Worm (Caenorhabditis elegans) whole organism, early embryonic: Measurements from ENCODE around the gene Y48A6B.3.
A peak's percentile ranks its signal among the peaks of the same experiment; 100 is the strongest.

Experiments
- B0310.2 ChIP-seq: sonication (generic microtip); optimal IDR thresholded peaks from 2 replicates; lab custom pipeline; 2016; ENCODE audit warnings: mild to moderate bottlenecking, missing genetic modification characterization, missing compliant biosample characterization
- F13C5.2 ChIP-seq: sonication (generic microtip); optimal IDR thresholded peaks from 2 replicates; lab custom pipeline; 2017; ENCODE audit warnings: mild to moderate bottlenecking, missing genetic modification characterization, inconsistent platforms, missing compliant biosample characterization
- aly-1 ChIP-seq: sonication (generic microtip); optimal IDR thresholded peaks from 2 replicates; lab custom pipeline; 2016; ENCODE audit warnings: missing genetic modification characterization, missing compliant biosample characterization
- ama-1 ChIP-seq: fragments of 150-350 bp; optimal IDR thresholded peaks from 2 replicates; lab custom pipeline; 2014
- ceh-13 ChIP-seq: fragments of 200-800 bp; sonication (Bioruptor generic); optimal IDR thresholded peaks from 2 replicates; lab custom pipeline; 2018; ENCODE audit warnings: mild to moderate bottlenecking, missing genetic modification characterization, missing compliant biosample characterization
- ceh-36 ChIP-seq: sonication (generic microtip); optimal IDR thresholded peaks from 2 replicates; lab custom pipeline; 2016; ENCODE audit warnings: missing genetic modification characterization, inconsistent platforms, missing compliant biosample characterization
- ets-7 ChIP-seq: sonication (generic microtip); optimal IDR thresholded peaks from 2 replicates; lab custom pipeline; 2016; ENCODE audit warnings: missing genotype, missing genetic modification characterization, missing compliant biosample characterization
- flt-1 ChIP-seq: fragments of 200-800 bp; sonication (Bioruptor generic); IDR thresholded peaks from 2 replicates; pipeline ENCODE4 v1.3.6; 2022; ENCODE audit warnings: missing genetic modification characterization, missing compliant biosample characterization
- hmbx-1 ChIP-seq: sonication (generic microtip); optimal IDR thresholded peaks from 2 replicates; lab custom pipeline; 2016; ENCODE audit warnings: mild to moderate bottlenecking, missing genetic modification characterization, missing compliant biosample characterization
- hmg-4 ChIP-seq: fragments of 200-800 bp; sonication (Bioruptor generic); optimal IDR thresholded peaks from 2 replicates; lab custom pipeline; 2018; ENCODE audit warnings: mild to moderate bottlenecking, missing genetic modification characterization, missing compliant biosample characterization
- hnd-1 ChIP-seq: sonication (generic microtip); optimal IDR thresholded peaks from 2 replicates; lab custom pipeline; 2016; ENCODE audit warnings: missing genetic modification characterization, missing compliant biosample characterization
- pes-1 ChIP-seq: fragments of 200-800 bp; sonication (Bioruptor generic); IDR thresholded peaks from 2 replicates; pipeline ENCODE4 v1.3.6; 2022; ENCODE audit warnings: missing genetic modification reagents, missing genetic modification characterization, missing compliant biosample characterization
- scrt-1 ChIP-seq: fragments of 200-800 bp; sonication (Bioruptor generic); IDR thresholded peaks from 2 replicates; pipeline ENCODE4 v1.3.6; 2022; ENCODE audit warnings: missing genetic modification characterization, missing compliant biosample characterization
- sea-1 ChIP-seq: fragments of 200-800 bp; sonication (Bioruptor generic); conservative IDR thresholded peaks from 2 replicates; pipeline ENCODE4 v1.3.6; 2022; ENCODE audit warnings: missing genetic modification characterization, missing compliant biosample characterization
- tbx-11 ChIP-seq: fragments of 200-800 bp; sonication (Bioruptor generic); IDR thresholded peaks from 2 replicates; pipeline ENCODE4 v1.3.6; 2022; ENCODE audit warnings: missing genetic modification characterization, missing compliant biosample characterization
- tbx-37 ChIP-seq: fragments of 200-800 bp; sonication (Bioruptor generic); conservative IDR thresholded peaks from 2 replicates; pipeline ENCODE4 v1.3.6; 2022; ENCODE audit warnings: missing genetic modification reagents, missing genetic modification characterization, missing compliant biosample characterization
- tra-4 ChIP-seq: sonication (generic microtip); optimal IDR thresholded peaks from 2 replicates; lab custom pipeline; 2017; ENCODE audit warnings: missing genetic modification characterization, missing compliant biosample characterization

Y48A6B.3 gene

ce11 chrIII:10983153-10983552, 24.9 kb upstream of the Y48A6B.3 start, which contains the start of gene col-92:
col-92 (minus strand) TSS chrIII:10983253.
- no peak for TF ChIP-seq aly-1 (tag; lab: Kevin White, UChicago)

DNA sequence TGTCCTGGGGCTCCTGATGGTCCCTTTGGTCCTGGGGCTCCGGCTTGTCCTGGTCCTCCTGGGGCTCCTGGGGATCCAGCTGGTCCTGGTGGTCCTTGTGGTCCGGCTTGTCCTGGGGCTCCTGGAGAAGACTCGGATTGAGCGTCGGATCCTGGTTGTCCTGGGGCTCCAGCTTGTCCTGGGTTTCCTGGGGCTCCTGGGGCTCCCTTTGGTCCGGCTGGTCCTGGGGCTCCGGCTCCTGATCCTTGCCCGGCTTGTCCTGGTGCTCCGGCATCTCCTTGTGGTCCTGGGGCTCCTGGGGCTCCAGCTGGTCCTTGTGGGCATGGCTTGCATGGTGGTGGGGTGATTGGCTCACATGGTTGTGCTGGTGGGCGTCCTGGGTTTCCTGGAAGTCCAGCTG, 23.3 kb upstream of the Y48A6B.3 start:
- TF ChIP-seq scrt-1 (GFP tag; lab: Robert Waterston, UW) (0 out of 2 replicates have a peak, but pooled peaks have one; percentile 30), sea-1 (0 out of 2 replicates have a peak, but pooled peaks have one; percentile 15)

ce11 chrIII:10985559-10986036, 22.4 kb upstream of the Y48A6B.3 start, which contains the start of gene col-93:
col-93 (minus strand) TSS chrIII:10985609.
- TF ChIP-seq hnd-1 (tag; lab: Kevin White, UChicago) (no peak), ceh-36 (tag; lab: Kevin White, UChicago) (no peak), sea-1 (no peak), scrt-1 (GFP tag; lab: Robert Waterston, UW) (no peak), tbx-11 (GFP tag; lab: Robert Waterston, UW) (no peak), ama-1 (lab: Kevin White, UChicago) (no peak), hmbx-1 (tag; lab: Kevin White, UChicago) (no peak), B0310.2 (no peak), ceh-13 (GFP tag; lab: Kevin White, UChicago) (no peak), ets-7 (tag; lab: Kevin White, UChicago) (no peak), flt-1 (GFP tag; lab: Robert Waterston, UW) (no peak), pes-1 (GFP tag; lab: Robert Waterston, UW) (no peak), F13C5.2 (tag; lab: Kevin White, UChicago) (no peak), aly-1 (tag; lab: Kevin White, UChicago) (no peak)

ce11 chrIII:10987561-10988184, 20.3 kb upstream of the Y48A6B.3 start, which contains the start of gene col-94:
col-94 (minus strand) TSS chrIII:10987873.
- TF ChIP-seq sea-1 (no peak), B0310.2 (no peak), hnd-1 (tag; lab: Kevin White, UChicago) (no peak)

ce11 chrIII:10989491-10990032, 18.5 kb upstream of the Y48A6B.3 start:
- TF ChIP-seq flt-1 (GFP tag; lab: Robert Waterston, UW) = peak; percentile 86
- peak; percentile 95 for TF ChIP-seq sea-1
- peak; percentile 93 for TF ChIP-seq ceh-36 (tag; lab: Kevin White, UChicago)
- TF ChIP-seq pes-1 (GFP tag; lab: Robert Waterston, UW) = peak; percentile 93
- peak; percentile 84 for TF ChIP-seq hmbx-1 (tag; lab: Kevin White, UChicago)
- TF ChIP-seq tra-4 (tag; lab: Kevin White, UChicago) = peak; percentile 90
- TF ChIP-seq tbx-11 (GFP tag; lab: Robert Waterston, UW) = peak; percentile 94
- no peak for TF ChIP-seq ama-1 (lab: Kevin White, UChicago)
- TF ChIP-seq aly-1 (tag; lab: Kevin White, UChicago) = peak; percentile 96
- TF ChIP-seq ets-7 (tag; lab: Kevin White, UChicago) = peak; percentile 84
- peak; percentile 82 for TF ChIP-seq hnd-1 (tag; lab: Kevin White, UChicago)
- peak; percentile 89 for TF ChIP-seq tbx-37 (GFP tag; lab: Robert Waterston, UW)
- peak; percentile 94 for TF ChIP-seq B0310.2
- TF ChIP-seq F13C5.2 (tag; lab: Kevin White, UChicago) = peak; percentile 97
- TF ChIP-seq scrt-1 (GFP tag; lab: Robert Waterston, UW) = peak; percentile 96
- TF ChIP-seq ceh-13 (GFP tag; lab: Kevin White, UChicago) = peak; percentile 87
- TF ChIP-seq hmg-4 (GFP tag; lab: Kevin White, UChicago) = peak; percentile 99

- no peak for TF ChIP-seq tra-4 (tag; lab: Kevin White, UChicago)
- TF ChIP-seq aly-1 (tag; lab: Kevin White, UChicago) = no peak
- TF ChIP-seq scrt-1 (GFP tag; lab: Robert Waterston, UW) = no peak
- TF ChIP-seq F13C5.2 (tag; lab: Kevin White, UChicago) = no peak
Observed at ce11 chrIII:10994085-10994484, 13.9 kb upstream of the Y48A6B.3 start.

DNA sequence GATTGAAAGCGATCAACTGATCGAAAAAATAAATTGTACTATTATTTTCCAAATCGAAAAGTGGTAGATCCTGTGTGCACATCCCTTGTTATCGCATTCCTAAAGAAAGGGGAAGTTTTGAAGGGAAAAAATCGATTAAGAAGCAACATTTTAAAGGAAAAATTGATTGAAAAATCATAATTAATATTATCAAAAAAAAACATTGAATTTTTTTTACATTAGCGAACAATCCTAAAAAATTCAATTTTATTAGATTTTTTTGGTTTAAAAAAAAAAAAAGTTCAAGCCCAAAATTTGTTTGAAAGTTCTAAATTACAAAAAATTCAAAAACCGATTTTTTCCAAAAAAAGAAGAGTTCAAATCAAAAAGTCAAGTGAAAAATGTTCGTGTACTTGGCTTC, 12.9 kb upstream of the Y48A6B.3 start, which contains the start of gene dmsr-5:
Gene dmsr-5, minus strand, starts transcription at position 101 of the 400 bp plus-strand sequence.
- TF ChIP-seq hmg-4 (GFP tag; lab: Kevin White, UChicago) (no peak), tbx-11 (GFP tag; lab: Robert Waterston, UW) (no peak), F13C5.2 (tag; lab: Kevin White, UChicago) (no peak)

DNA sequence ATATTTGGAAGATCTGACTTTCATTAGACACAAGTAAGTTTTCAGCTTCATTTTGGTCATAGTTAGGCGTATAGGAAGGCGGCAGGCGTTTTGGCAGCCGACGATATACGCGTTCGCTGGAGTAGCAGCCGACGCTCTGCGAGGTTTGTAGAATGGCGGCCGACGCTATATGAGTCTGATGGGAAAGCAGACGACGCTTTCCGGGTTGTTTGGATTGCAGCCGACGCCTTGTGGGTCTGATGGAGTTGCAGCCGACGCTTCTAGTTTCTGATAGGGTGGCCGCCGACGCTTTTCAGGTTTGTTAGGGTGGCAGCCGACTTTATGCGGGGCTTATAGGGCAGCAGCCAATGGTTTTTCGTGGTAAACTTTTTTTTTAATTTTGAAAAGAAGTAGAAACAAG, 5.2 kb upstream of the Y48A6B.3 start:
- no peak for TF ChIP-seq aly-1 (tag; lab: Kevin White, UChicago)
- TF ChIP-seq hmbx-1 (tag; lab: Kevin White, UChicago) = no peak
- no peak for TF ChIP-seq hnd-1 (tag; lab: Kevin White, UChicago)
- no peak for TF ChIP-seq ama-1 (lab: Kevin White, UChicago)
- no peak for TF ChIP-seq B0310.2
- no peak for TF ChIP-seq flt-1 (GFP tag; lab: Robert Waterston, UW)
- TF ChIP-seq pes-1 (GFP tag; lab: Robert Waterston, UW) = no peak
- no peak for TF ChIP-seq sea-1
- TF ChIP-seq ets-7 (tag; lab: Kevin White, UChicago) = no peak
